Fruit fly (Drosophila melanogaster) whole organism, embryonic: Measurements from ENCODE around the gene SelT.

ENCODE experiments used
- BtbVII ChIP-seq: fragments of 200-800 bp; sonication (Bioruptor generic); optimal IDR thresholded peaks from 3 replicates; lab custom pipeline; 2017; ENCODE audit warnings: missing biosample characterization, mild to moderate bottlenecking, missing genetic modification characterization
- CG10959 ChIP-seq: fragments of 200-800 bp; sonication (Bioruptor generic); IDR thresholded peaks from 2 replicates; pipeline ENCODE4 v1.3.6; 2022; ENCODE audit warnings: missing biosample characterization, missing genetic modification characterization
- CG11398 ChIP-seq: fragments of 200-800 bp; sonication (Bioruptor generic); optimal IDR thresholded peaks from 2 replicates; lab custom pipeline; 2016; ENCODE audit warnings: missing biosample characterization, missing genetic modification characterization
- CG12071 ChIP-seq: fragments of 200-800 bp; sonication (Bioruptor generic); optimal IDR thresholded peaks from 3 replicates; lab custom pipeline; 2018; ENCODE audit warnings: missing biosample characterization, mild to moderate bottlenecking, missing genetic modification characterization
- CG12104 ChIP-seq: fragments of 200-800 bp; sonication (Bioruptor generic); optimal IDR thresholded peaks from 3 replicates; lab custom pipeline; 2016; ENCODE audit warnings: missing biosample characterization, missing genetic modification characterization
- CG14441 ChIP-seq: fragments of 200-800 bp; sonication (Bioruptor generic); IDR thresholded peaks from 2 replicates; pipeline ENCODE4 v1.3.6; 2022; ENCODE audit warnings: missing biosample characterization, missing genetic modification characterization
- CG17359 ChIP-seq: fragments of 200-800 bp; sonication (Bioruptor generic); optimal IDR thresholded peaks from 3 replicates; lab custom pipeline; 2018; ENCODE audit warnings: missing biosample characterization, mild to moderate bottlenecking, missing genetic modification characterization, moderate library complexity
- CG2712 ChIP-seq: fragments of 200-800 bp; optimal IDR thresholded peaks from 3 replicates; lab custom pipeline; 2019; ENCODE audit warnings: missing biosample characterization, mild to moderate bottlenecking, missing genetic modification characterization, moderate library complexity
- CG3065 ChIP-seq: fragments of 200-800 bp; sonication (Bioruptor generic); optimal IDR thresholded peaks from 2 replicates; lab custom pipeline; 2016; ENCODE audit warnings: missing biosample characterization, missing genetic modification characterization
- CG32532 ChIP-seq: fragments of 200-800 bp; sonication (Bioruptor generic); IDR thresholded peaks from 2 replicates; pipeline ENCODE4 v1.3.6; 2022; ENCODE audit warnings: missing biosample characterization, missing genetic modification characterization
- CG4617 ChIP-seq: fragments of 200-800 bp; sonication (Bioruptor generic); optimal IDR thresholded peaks from 3 replicates; lab custom pipeline; 2016; ENCODE audit warnings: missing biosample characterization, missing genetic modification characterization, borderline replicate concordance
- CG4854 ChIP-seq: fragments of 200-800 bp; sonication (Bioruptor generic); optimal IDR thresholded peaks from 2 replicates; lab custom pipeline; 2016; ENCODE audit warnings: missing biosample characterization, missing genetic modification characterization, inconsistent platforms
- CG6272 ChIP-seq: fragments of 200-800 bp; sonication (Bioruptor generic); IDR thresholded peaks from 2 replicates; pipeline ENCODE4 v1.3.6; 2022; ENCODE audit warnings: missing biosample characterization, missing genetic modification characterization
- CG6813 ChIP-seq: fragments of 200-800 bp; sonication (Bioruptor generic); optimal IDR thresholded peaks from 2 replicates; lab custom pipeline; 2017; ENCODE audit warnings: missing biosample characterization, missing genetic modification characterization, mild to moderate bottlenecking, moderate library complexity, missing genetic modification reagents
- CG7987 ChIP-seq: fragments of 200-800 bp; sonication (Bioruptor generic); optimal IDR thresholded peaks from 2 replicates; lab custom pipeline; 2018; ENCODE audit warnings: missing biosample characterization, mild to moderate bottlenecking, missing genetic modification characterization, moderate library complexity
- CG8290 ChIP-seq, 3 experiments: fragments of 200-800 bp; sonication (Bioruptor generic); optimal IDR thresholded peaks; 2 replicates each; lab custom pipeline; 2016 to 2019; ENCODE audit warnings: missing biosample characterization in 3 of 3, missing genetic modification characterization in 3 of 3, mild to moderate bottlenecking in 2 of 3, moderate library complexity in 1 of 3
- CG9817 ChIP-seq: fragments of 200-800 bp; sonication (Bioruptor generic); optimal IDR thresholded peaks from 2 replicates; lab custom pipeline; 2018; ENCODE audit warnings: missing biosample characterization, mild to moderate bottlenecking, missing genetic modification characterization, moderate library complexity
- Camta ChIP-seq: fragments of 200-800 bp; sonication (Bioruptor generic); optimal IDR thresholded peaks from 2 replicates; lab custom pipeline; 2016; ENCODE audit warnings: missing biosample characterization, missing genetic modification characterization
- CoRest ChIP-seq: fragments of 200-800 bp; sonication (Bioruptor generic); optimal IDR thresholded peaks from 3 replicates; lab custom pipeline; 2018; ENCODE audit warnings: missing biosample characterization, mild to moderate bottlenecking, missing genetic modification characterization, moderate library complexity
- D ChIP-seq, 2 experiments: fragments of 200-800 bp in 1 of 2; fragments of >200 bp in 1 of 2; sonication (Bioruptor generic) in 1 of 2; optimal IDR thresholded peaks; 2 replicates in 1 of 2; 3 replicates in 1 of 2; lab custom pipeline; 2017; ENCODE audit warnings: mild to moderate bottlenecking in 1 of 2, missing biosample characterization in 1 of 2, missing genetic modification characterization in 1 of 2, missing genetic modification reagents in 1 of 2
- Dek ChIP-seq: fragments of 200-800 bp; sonication (Bioruptor generic); optimal IDR thresholded peaks from 3 replicates; lab custom pipeline; 2019; ENCODE audit warnings: missing biosample characterization, mild to moderate bottlenecking, missing genetic modification characterization, moderate library complexity
- Dref ChIP-seq: fragments of 200-800 bp; sonication (Bioruptor generic); IDR thresholded peaks from 2 replicates; pipeline ENCODE4 v1.3.6; 2022; ENCODE audit warnings: missing biosample characterization, missing genetic modification characterization
- Drgx ChIP-seq: fragments of 200-800 bp; sonication (Bioruptor generic); IDR thresholded peaks from 2 replicates; pipeline ENCODE4 v1.3.6; 2022; ENCODE audit warnings: missing biosample characterization, missing genetic modification characterization
- Eip74EF ChIP-seq, 2 experiments: fragments of 200-800 bp in 1 of 2; fragments of >200 bp in 1 of 2; sonication (Bioruptor generic) in 1 of 2; optimal IDR thresholded peaks; 2 replicates each; lab custom pipeline; 2017 to 2019; ENCODE audit warnings: missing biosample characterization in 2 of 2, missing genetic modification characterization in 2 of 2, mild to moderate bottlenecking in 1 of 2, moderate library complexity in 1 of 2
- Hey ChIP-seq: fragments of 200-800 bp; sonication (Bioruptor generic); optimal IDR thresholded peaks from 3 replicates; lab custom pipeline; 2018; ENCODE audit warnings: missing biosample characterization, mild to moderate bottlenecking, missing genetic modification characterization
- Meics ChIP-seq: fragments of 200-800 bp; sonication (Bioruptor generic); optimal IDR thresholded peaks from 2 replicates; lab custom pipeline; 2017; ENCODE audit warnings: missing biosample characterization, mild to moderate bottlenecking, missing genetic modification characterization
- Mrtf ChIP-seq: fragments of 200-800 bp; sonication (Bioruptor generic); IDR thresholded peaks from 3 replicates; pipeline ENCODE4 v1.3.6; 2022; ENCODE audit warnings: missing biosample characterization, missing genetic modification characterization
- NC2β ChIP-seq: fragments of 200-800 bp; sonication (Bioruptor generic); optimal IDR thresholded peaks from 2 replicates; lab custom pipeline; 2016; ENCODE audit warnings: missing biosample characterization, missing genetic modification characterization
- Scr ChIP-seq: fragments of 200-800 bp; sonication (Bioruptor generic); IDR thresholded peaks from 2 replicates; pipeline ENCODE4 v1.3.6; 2022; ENCODE audit warnings: missing biosample characterization, missing genetic modification characterization; ENCODE audit not compliant: partially characterized antibody
- Six4 ChIP-seq: fragments of 200-800 bp; sonication (Bioruptor generic); optimal IDR thresholded peaks from 2 replicates; lab custom pipeline; 2016; ENCODE audit warnings: missing biosample characterization, missing genetic modification characterization
- Xbp1 ChIP-seq: fragments of 200-800 bp; sonication (Bioruptor generic); optimal IDR thresholded peaks from 3 replicates; lab custom pipeline; 2016; ENCODE audit warnings: missing biosample characterization, mild to moderate bottlenecking, missing genetic modification characterization
- ab ChIP-seq: fragments of 200-800 bp; sonication (Bioruptor generic); optimal IDR thresholded peaks from 2 replicates; lab custom pipeline; 2016; ENCODE audit warnings: missing biosample characterization, missing genetic modification characterization
- bowl ChIP-seq: fragments of 200-800 bp; sonication (Bioruptor generic); IDR thresholded peaks from 2 replicates; pipeline ENCODE4 v1.3.6; 2022; ENCODE audit warnings: missing biosample characterization, missing genetic modification characterization
- fd3F ChIP-seq: fragments of 200-800 bp; sonication (Bioruptor generic); optimal IDR thresholded peaks from 2 replicates; lab custom pipeline; 2018; ENCODE audit warnings: missing biosample characterization, mild to moderate bottlenecking, missing genetic modification characterization, moderate library complexity
- her ChIP-seq: fragments of 200-800 bp; sonication (Bioruptor generic); optimal IDR thresholded peaks from 2 replicates; lab custom pipeline; 2016; ENCODE audit warnings: missing biosample characterization, missing genetic modification characterization
- lmd ChIP-seq: fragments of 200-800 bp; sonication (Bioruptor generic); IDR thresholded peaks from 2 replicates; pipeline ENCODE4 v1.3.6; 2022; ENCODE audit warnings: missing biosample characterization, missing genetic modification characterization
- nerfin-1 ChIP-seq: fragments of 200-800 bp; sonication (Bioruptor generic); optimal IDR thresholded peaks from 3 replicates; lab custom pipeline; 2019; ENCODE audit warnings: missing biosample characterization, mild to moderate bottlenecking, missing genetic modification characterization, moderate library complexity
- nom ChIP-seq: fragments of 200-800 bp; sonication (Bioruptor generic); optimal IDR thresholded peaks from 2 replicates; lab custom pipeline; 2017; ENCODE audit warnings: missing biosample characterization, missing genetic modification characterization, mild to moderate bottlenecking, moderate library complexity, missing genetic modification reagents
- odd ChIP-seq: fragments of 200-800 bp; sonication (Bioruptor generic); optimal IDR thresholded peaks from 2 replicates; lab custom pipeline; 2017; ENCODE audit warnings: missing biosample characterization, mild to moderate bottlenecking, missing genetic modification characterization
- sens ChIP-seq: fragments of 200-800 bp; sonication (Bioruptor generic); peaks from one replicate; lab custom pipeline; 2016; ENCODE audit warnings: missing biosample characterization, missing genetic modification characterization
- sima ChIP-seq: fragments of 200-800 bp; sonication (Bioruptor generic); optimal IDR thresholded peaks from 2 replicates; lab custom pipeline; 2016; ENCODE audit warnings: missing biosample characterization, missing genetic modification characterization
- sna ChIP-seq: fragments of 200-800 bp; sonication (Bioruptor generic); IDR thresholded peaks from 2 replicates; pipeline ENCODE4 v1.3.6; 2022; ENCODE audit warnings: missing biosample characterization, missing genetic modification characterization; ENCODE audit not compliant: partially characterized antibody
- tin ChIP-seq: fragments of 200-800 bp; sonication (Bioruptor generic); optimal IDR thresholded peaks from 3 replicates; lab custom pipeline; 2016; ENCODE audit warnings: missing biosample characterization, missing genetic modification characterization
- trem ChIP-seq: fragments of 200-800 bp; optimal IDR thresholded peaks from 3 replicates; lab custom pipeline; 2019; ENCODE audit warnings: missing biosample characterization, mild to moderate bottlenecking, missing genetic modification characterization, moderate library complexity
- tup ChIP-seq: fragments of 200-800 bp; sonication (Bioruptor generic); optimal IDR thresholded peaks from 2 replicates; lab custom pipeline; 2016; ENCODE audit warnings: missing biosample characterization, mild to moderate bottlenecking, missing genetic modification characterization, moderate library complexity
- vvl ChIP-seq: fragments of 200-800 bp; sonication (Bioruptor generic); IDR thresholded peaks from 2 replicates; pipeline ENCODE4 v1.3.6; 2022; ENCODE audit warnings: missing biosample characterization, missing genetic modification characterization
- z ChIP-seq: fragments of 200-800 bp; sonication (Bioruptor generic); IDR thresholded peaks from 3 replicates; pipeline ENCODE4 v1.3.6; 2022; ENCODE audit warnings: missing biosample characterization, missing genetic modification characterization
- zfh2 ChIP-seq: fragments of 200-800 bp; sonication (Bioruptor generic); optimal IDR thresholded peaks from 2 replicates; lab custom pipeline; 2016; ENCODE audit warnings: missing biosample characterization, missing genetic modification characterization

SelT gene

DNA sequence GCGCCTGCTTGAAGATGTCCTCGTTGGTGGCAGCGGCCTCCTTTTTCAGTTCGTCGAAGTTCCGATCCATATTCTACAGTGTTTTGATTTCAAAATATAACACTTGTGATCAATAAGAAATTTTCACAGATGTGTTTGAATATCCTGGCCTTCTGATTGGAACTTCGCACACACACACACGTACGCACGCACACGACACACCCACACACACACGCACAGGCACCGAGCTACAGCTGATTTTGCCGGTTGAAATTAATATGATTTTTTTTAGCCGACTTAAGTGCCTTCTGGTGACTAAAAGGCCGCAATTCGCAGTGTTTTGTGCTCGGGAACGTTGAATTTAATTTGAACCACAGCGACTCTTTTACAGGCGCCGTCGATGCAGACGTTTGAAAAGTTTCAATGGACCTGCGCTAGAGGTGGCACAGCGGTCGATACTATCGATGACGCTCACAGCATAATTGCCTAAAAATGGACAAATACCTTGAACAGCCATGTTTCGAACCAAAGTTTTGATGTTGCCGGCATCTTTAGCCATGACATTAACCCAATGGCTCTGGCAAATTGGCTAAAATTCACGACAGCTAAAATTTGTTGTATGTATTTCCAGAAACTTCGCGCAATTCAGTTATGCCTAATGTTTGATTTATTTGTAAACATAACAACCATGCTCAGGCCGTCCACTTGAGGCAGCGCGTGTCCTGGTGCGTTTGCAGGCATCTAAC is 1.3 kb upstream of the SelT start, which contains the start of gene Rtnl1 (continued):
- no peak for TF ChIP-seq CG3065 (GFP tag; lab: Kevin White, UChicago)
- no peak for TF ChIP-seq bowl (GFP tag; lab: Robert Waterston, UW)
- TF ChIP-seq tin, result no peak
- no peak for TF ChIP-seq Camta (GFP tag; lab: Kevin White, UChicago)
- TF ChIP-seq ab (GFP tag; lab: Kevin White, UChicago), result no peak
- TF ChIP-seq sima (GFP tag; lab: Kevin White, UChicago), result no peak
- TF ChIP-seq NC2β (GFP tag; lab: Kevin White, UChicago), result peak; percentile 66
- TF ChIP-seq zfh2 (GFP tag; lab: Kevin White, UChicago), result peak; percentile 16
- TF ChIP-seq CG12071 (GFP tag; lab: Kevin White, UChicago), result no peak
- peak; percentile 82 for TF ChIP-seq sna
- 0 out of 2 replicates have a peak, but pooled peaks have one; percentile 46 for TF ChIP-seq CG6272 (GFP tag; lab: Robert Waterston, UW)
- TF ChIP-seq CG2712 (tag; lab: Kevin White, UChicago), result peak; percentile 60
- TF ChIP-seq D (optimal IDR thresholded peaks at IDR 0.05; lab: Kevin White, UChicago), result no peak
- TF ChIP-seq D (GFP tag; optimal IDR thresholded peaks at IDR 0.05; lab: Kevin White, UChicago), result no peak
- TF ChIP-seq Drgx (GFP tag; lab: Robert Waterston, UW), result no peak
- peak; percentile 48 for TF ChIP-seq CoRest (tag; lab: Kevin White, UChicago)
- TF ChIP-seq CG4854 (GFP tag; lab: Kevin White, UChicago), result peak; percentile 2
- no peak for TF ChIP-seq BtbVII (GFP tag; lab: Kevin White, UChicago)
- TF ChIP-seq trem, result peak; percentile 81
- peak; percentile 57 for TF ChIP-seq Dek (tag; lab: Kevin White, UChicago)
- TF ChIP-seq CG4617 (GFP tag; lab: Kevin White, UChicago), result peak; percentile 81
- no peak for TF ChIP-seq Six4 (GFP tag; lab: Kevin White, UChicago)
- TF ChIP-seq fd3F (GFP tag; lab: Kevin White, UChicago), result no peak
- TF ChIP-seq nom (GFP tag; lab: Kevin White, UChicago), result peak; percentile 30
- TF ChIP-seq Eip74EF (GFP tag; optimal IDR thresholded peaks at IDR 0.05; lab: Kevin White, UChicago), result peak in 1 of 2 experiments; percentile 1
- no peak for TF ChIP-seq CG11398 (GFP tag; lab: Kevin White, UChicago)
- TF ChIP-seq CG9817 (tag; lab: Kevin White, UChicago), result peak; percentile 9
- no peak for TF ChIP-seq Hey (tag; lab: Kevin White, UChicago)
- TF ChIP-seq CG12104 (GFP tag; lab: Kevin White, UChicago), result no peak
- TF ChIP-seq sens (GFP tag; lab: Kevin White, UChicago), result peak; percentile 85
- no peak for TF ChIP-seq CG10959 (GFP tag; lab: Robert Waterston, UW)
- TF ChIP-seq CG7987 (GFP tag; lab: Kevin White, UChicago), result peak; percentile 56
- TF ChIP-seq Scr (GFP tag; lab: Robert Waterston, UW), result peak; percentile 92
- TF ChIP-seq odd (GFP tag; lab: Kevin White, UChicago), result no peak
- no peak for TF ChIP-seq Meics (GFP tag; lab: Kevin White, UChicago)
- no peak for TF ChIP-seq CG17359 (tag; lab: Kevin White, UChicago)
- TF ChIP-seq nerfin-1 (tag; lab: Kevin White, UChicago), result peak; percentile 16
- no peak for TF ChIP-seq Mrtf
- peak; percentile 47; the same call in 1 of the 2 replicates for TF ChIP-seq CG32532 (GFP tag; lab: Robert Waterston, UW)
- no peak for TF ChIP-seq lmd (GFP tag; lab: Robert Waterston, UW)
- TF ChIP-seq CG6813, result no peak
- TF ChIP-seq CG14441 (GFP tag; lab: Robert Waterston, UW), result no peak
- TF ChIP-seq z, result no peak
- TF ChIP-seq vvl (GFP tag; lab: Robert Waterston, UW), result peak; percentile 54; the same call in 1 of the 2 replicates
- TF ChIP-seq Xbp1 (GFP tag; lab: Kevin White, UChicago), result peak; percentile 52
- no peak for TF ChIP-seq tup
- TF ChIP-seq CG8290 (GFP tag; optimal IDR thresholded peaks at IDR 0.05; lab: Kevin White, UChicago), result peak; percentile 51
- peak in 1 of 2 experiments; percentile 88 for TF ChIP-seq CG8290 (tag; optimal IDR thresholded peaks at IDR 0.05; lab: Kevin White, UChicago)
- TF ChIP-seq her (GFP tag; lab: Kevin White, UChicago), result peak; percentile 32
- peak; percentile 69 for TF ChIP-seq Dref (GFP tag; lab: Robert Waterston, UW)
